Fruit fly (Drosophila melanogaster) whole organism, embryonic: ENCODE measurements around the gene Egfrap.
A peak's percentile ranks its signal among the peaks of the same experiment; 100 is the strongest.

Experiments
- ATbp ChIP-seq: fragments of 200-800 bp; sonication (Bioruptor generic); optimal IDR thresholded peaks from 2 replicates; lab custom pipeline; 2017; ENCODE audit warnings: missing biosample characterization, mild to moderate bottlenecking, missing genetic modification characterization, missing genetic modification reagents
- Adf1 ChIP-seq: fragments of 200-800 bp; sonication (Bioruptor generic); IDR thresholded peaks from 2 replicates; pipeline ENCODE4 v1.3.6; 2022; ENCODE audit warnings: missing biosample characterization, missing genetic modification characterization
- Asciz ChIP-seq: fragments of 200-800 bp; sonication (Bioruptor generic); optimal IDR thresholded peaks from 2 replicates; lab custom pipeline; 2017; ENCODE audit warnings: missing biosample characterization, mild to moderate bottlenecking, missing genetic modification characterization, missing genetic modification reagents
- CG10267 ChIP-seq: fragments of 200-800 bp; sonication (Bioruptor generic); optimal IDR thresholded peaks from 2 replicates; lab custom pipeline; 2018; ENCODE audit warnings: missing biosample characterization, mild to moderate bottlenecking, missing genetic modification characterization, moderate library complexity
- CG10654 ChIP-seq: fragments of 200-800 bp; sonication (Bioruptor generic); optimal IDR thresholded peaks from 2 replicates; lab custom pipeline; 2016; ENCODE audit warnings: missing biosample characterization, missing genetic modification characterization
- CG10979 ChIP-seq: fragments of 200-800 bp; sonication (Bioruptor generic); optimal IDR thresholded peaks from 2 replicates; lab custom pipeline; 2018; ENCODE audit warnings: missing biosample characterization, mild to moderate bottlenecking, missing genetic modification characterization, moderate library complexity
- CG11695 ChIP-seq: fragments of 200-800 bp; sonication (Bioruptor generic); IDR thresholded peaks from 3 replicates; pipeline ENCODE4 v1.3.6; 2022; ENCODE audit warnings: missing biosample characterization, missing genetic modification characterization
- CG14965 ChIP-seq: fragments of 200-800 bp; sonication (Bioruptor generic); optimal IDR thresholded peaks from 2 replicates; lab custom pipeline; 2016; ENCODE audit warnings: missing biosample characterization, missing genetic modification characterization, borderline replicate concordance
- CG15479 ChIP-seq: fragments of 200-800 bp; sonication (Bioruptor generic); optimal IDR thresholded peaks from 3 replicates; lab custom pipeline; 2019; ENCODE audit warnings: missing biosample characterization, mild to moderate bottlenecking, missing genetic modification characterization, moderate library complexity
- CG17568 ChIP-seq: fragments of 200-800 bp; sonication (Bioruptor generic); optimal IDR thresholded peaks from 2 replicates; lab custom pipeline; 2018; ENCODE audit warnings: missing biosample characterization, mild to moderate bottlenecking, missing genetic modification characterization, moderate library complexity
- CG2199 ChIP-seq: fragments of 200-800 bp; sonication (Bioruptor generic); IDR thresholded peaks from 3 replicates; pipeline ENCODE4 v1.3.6; 2022; ENCODE audit warnings: missing biosample characterization, missing genetic modification characterization
- CG3407 ChIP-seq: fragments of 200-800 bp; sonication (Bioruptor generic); optimal IDR thresholded peaks from 2 replicates; lab custom pipeline; 2018; ENCODE audit warnings: missing biosample characterization, mild to moderate bottlenecking, missing genetic modification characterization
- CG3726 ChIP-seq: fragments of 200-800 bp; sonication (Bioruptor generic); IDR thresholded peaks from 3 replicates; pipeline ENCODE4, ENCODE4 v1.3.6; 2022; ENCODE audit warnings: missing biosample characterization, missing genetic modification characterization
- CG6254 ChIP-seq: fragments of 200-800 bp; sonication (Bioruptor generic); optimal IDR thresholded peaks from 3 replicates; lab custom pipeline; 2017; ENCODE audit warnings: mild to moderate bottlenecking, missing biosample characterization, missing genetic modification reagents, missing genetic modification characterization
- CG7271 ChIP-seq: fragments of 200-800 bp; sonication (Bioruptor generic); optimal IDR thresholded peaks from 2 replicates; lab custom pipeline; 2018; ENCODE audit warnings: missing biosample characterization, mild to moderate bottlenecking, missing genetic modification characterization, moderate library complexity
- CG7786 ChIP-seq: fragments of 200-800 bp; sonication (Bioruptor generic); optimal IDR thresholded peaks from 2 replicates; lab custom pipeline; 2016; ENCODE audit warnings: missing biosample characterization, missing genetic modification characterization
- CrebB ChIP-seq: fragments of 200-800 bp; sonication (Bioruptor generic); optimal IDR thresholded peaks from 3 replicates; lab custom pipeline; 2018; ENCODE audit warnings: missing biosample characterization, mild to moderate bottlenecking, missing genetic modification characterization
- Deaf1 ChIP-seq: fragments of 200-800 bp; optimal IDR thresholded peaks from 3 replicates; lab custom pipeline; 2019; ENCODE audit warnings: missing biosample characterization, mild to moderate bottlenecking, missing genetic modification characterization, moderate library complexity
- Fer3 ChIP-seq: fragments of 200-800 bp; sonication (Bioruptor generic); optimal IDR thresholded peaks from 2 replicates; lab custom pipeline; 2018; ENCODE audit warnings: missing biosample characterization, mild to moderate bottlenecking, missing genetic modification characterization, moderate library complexity
- Hmx ChIP-seq: fragments of 200-800 bp; sonication (Bioruptor generic); optimal IDR thresholded peaks from 2 replicates; lab custom pipeline; 2016; ENCODE audit warnings: missing biosample characterization, missing genetic modification characterization
- Jarid2 ChIP-seq: fragments of 200-800 bp; sonication (Bioruptor generic); optimal IDR thresholded peaks from 3 replicates; lab custom pipeline; 2017; ENCODE audit warnings: mild to moderate bottlenecking, missing biosample characterization, missing genetic modification reagents, missing genetic modification characterization
- Lim3 ChIP-seq: fragments of 200-800 bp; sonication (Bioruptor generic); IDR thresholded peaks from 2 replicates; pipeline ENCODE4 v1.3.6; 2022; ENCODE audit warnings: missing biosample characterization, missing genetic modification characterization
- Lpt ChIP-seq: fragments of >200 bp; optimal IDR thresholded peaks from 2 replicates; lab custom pipeline; 2018; ENCODE audit warnings: missing biosample characterization, missing genetic modification characterization
- Meics ChIP-seq: fragments of 200-800 bp; sonication (Bioruptor generic); optimal IDR thresholded peaks from 2 replicates; lab custom pipeline; 2017; ENCODE audit warnings: missing biosample characterization, mild to moderate bottlenecking, missing genetic modification characterization
- Oli ChIP-seq: fragments of 200-800 bp; sonication (Bioruptor generic); optimal IDR thresholded peaks from 2 replicates; lab custom pipeline; 2018; ENCODE audit warnings: missing biosample characterization, mild to moderate bottlenecking, missing genetic modification characterization, moderate library complexity
- Optix ChIP-seq: fragments of 200-800 bp; sonication (Bioruptor generic); IDR thresholded peaks from 3 replicates; pipeline ENCODE4 v1.3.6; 2022; ENCODE audit warnings: missing biosample characterization, missing genetic modification characterization
- Rx ChIP-seq: fragments of 200-800 bp; sonication (Bioruptor generic); IDR thresholded peaks from 2 replicates; pipeline ENCODE4 v1.3.6; 2022; ENCODE audit warnings: missing biosample characterization, missing genetic modification characterization
- Sox100B ChIP-seq: fragments of 200-800 bp; sonication (Bioruptor generic); optimal IDR thresholded peaks from 3 replicates; lab custom pipeline; 2018; ENCODE audit warnings: missing biosample characterization, mild to moderate bottlenecking, missing genetic modification characterization
- bbx ChIP-seq: fragments of 200-800 bp; sonication (Bioruptor generic); IDR thresholded peaks from 2 replicates; pipeline ENCODE4 v1.3.6; 2022; ENCODE audit warnings: missing biosample characterization, missing genetic modification characterization; ENCODE audit not compliant: partially characterized antibody
- chn ChIP-seq: fragments of 200-800 bp; sonication (Bioruptor generic); optimal IDR thresholded peaks from 2 replicates; lab custom pipeline; 2016; ENCODE audit warnings: missing biosample characterization, missing genetic modification characterization
- fd102C ChIP-seq: fragments of 200-800 bp; sonication (Bioruptor generic); optimal IDR thresholded peaks from 2 replicates; lab custom pipeline; 2018; ENCODE audit warnings: missing biosample characterization, mild to moderate bottlenecking, missing genetic modification characterization, moderate library complexity
- fd96Cb ChIP-seq: fragments of 200-800 bp; sonication (Bioruptor generic); optimal IDR thresholded peaks from 2 replicates; lab custom pipeline; 2018; ENCODE audit warnings: missing biosample characterization, mild to moderate bottlenecking, missing genetic modification characterization, moderate library complexity
- gcm ChIP-seq: fragments of 200-800 bp; sonication (Bioruptor generic); optimal IDR thresholded peaks from 2 replicates; lab custom pipeline; 2019; ENCODE audit warnings: missing biosample characterization, mild to moderate bottlenecking, missing genetic modification characterization, moderate library complexity
- gfzf ChIP-seq: fragments of 200-800 bp; sonication (Bioruptor generic); optimal IDR thresholded peaks from 2 replicates; lab custom pipeline; 2016; ENCODE audit warnings: missing biosample characterization, mild to moderate bottlenecking, missing genetic modification characterization, moderate library complexity
- lov ChIP-seq, 2 experiments: fragments of 200-800 bp in 1 of 2; fragments of >200 bp in 1 of 2; sonication (Bioruptor generic) in 1 of 2; IDR thresholded peaks in 1 of 2; optimal IDR thresholded peaks in 1 of 2; 2 replicates in 1 of 2; 3 replicates in 1 of 2; pipeline versions ENCODE4 v1.3.6 to Lab custom; 2017 to 2022; ENCODE audit warnings: missing biosample characterization in 1 of 2, missing genetic modification characterization in 1 of 2
- nau ChIP-seq: fragments of 200-800 bp; sonication (Bioruptor generic); optimal IDR thresholded peaks from 3 replicates; lab custom pipeline; 2017; ENCODE audit warnings: missing biosample characterization, mild to moderate bottlenecking, missing genetic modification characterization, missing genetic modification reagents
- p53 ChIP-seq: fragments of 200-800 bp; sonication (Bioruptor generic); optimal IDR thresholded peaks from 2 replicates; lab custom pipeline; 2016; ENCODE audit warnings: missing biosample characterization, missing genetic modification characterization
- pho ChIP-seq: fragments of 200-800 bp; sonication (Bioruptor generic); optimal IDR thresholded peaks from 2 replicates; lab custom pipeline; 2016; ENCODE audit warnings: missing biosample characterization, missing genetic modification characterization
- prd ChIP-seq, 3 experiments: fragments of >200 bp in 2 of 3; fragments of 200-800 bp in 1 of 3; sonication (Bioruptor generic) in 1 of 3; optimal IDR thresholded peaks in 2 of 3; IDR thresholded peaks in 1 of 3; 2 replicates in 2 of 3; 3 replicates in 1 of 3; pipeline versions ENCODE4 v1.3.6 to Lab custom; 2017 to 2022; ENCODE audit warnings: missing biosample characterization in 1 of 3, missing genetic modification characterization in 1 of 3
- repo ChIP-seq: fragments of 200-800 bp; sonication (Bioruptor generic); optimal IDR thresholded peaks from 2 replicates; lab custom pipeline; 2016; ENCODE audit warnings: missing biosample characterization, missing genetic modification characterization
- salm ChIP-seq: fragments of 200-800 bp; sonication (Bioruptor generic); optimal IDR thresholded peaks from 2 replicates; lab custom pipeline; 2018; ENCODE audit warnings: missing biosample characterization, mild to moderate bottlenecking, missing genetic modification characterization
- sqz ChIP-seq: fragments of 200-800 bp; sonication (Bioruptor generic); optimal IDR thresholded peaks from 3 replicates; lab custom pipeline; 2018; ENCODE audit warnings: missing biosample characterization, mild to moderate bottlenecking, missing genetic modification characterization
- sug ChIP-seq: fragments of 200-800 bp; optimal IDR thresholded peaks from 2 replicates; lab custom pipeline; 2019; ENCODE audit warnings: missing biosample characterization, mild to moderate bottlenecking, missing genetic modification characterization, moderate library complexity
- yki ChIP-seq: fragments of >200 bp; optimal IDR thresholded peaks from 3 replicates; lab custom pipeline; 2018

The Egfrap gene

dm6 chr3L:5987637-5988036 lies 37.2 kb upstream of the Egfrap start (continued):
- TF ChIP-seq sqz (GFP tag; lab: Kevin White, UChicago) (peak; percentile 32), salm (tag; lab: Kevin White, UChicago) (no peak), Deaf1 (tag; lab: Kevin White, UChicago) (no peak), Adf1 (GFP tag; lab: Robert Waterston, UW) (no peak), repo (GFP tag; lab: Kevin White, UChicago) (no peak), CG7786 (GFP tag; lab: Kevin White, UChicago) (peak; percentile 14), lov (optimal IDR thresholded peaks at IDR 0.05; lab: Kevin White, UChicago) (no peak), lov (GFP tag; IDR thresholded peaks at IDR 0.05; lab: Robert Waterston, UW) (peak; percentile 78), nau (no peak), Meics (no peak), CG7271 (tag; lab: Kevin White, UChicago) (no peak), CG10654 (GFP tag; lab: Kevin White, UChicago) (no peak), CG14965 (GFP tag; lab: Kevin White, UChicago) (no peak), CG6254 (peak; percentile 64), prd (optimal IDR thresholded peaks at IDR 0.05; lab: Kevin White, UChicago) (no peak), prd (GFP tag; IDR thresholded peaks at IDR 0.05; lab: Robert Waterston, UW) (peak; percentile 75; the same call in 2 of the 3 replicates), CG15479 (GFP tag; lab: Kevin White, UChicago) (no peak), Lpt (no peak), bbx (GFP tag; lab: Robert Waterston, UW) (no peak), sug (no peak), yki (lab: Kevin White, UChicago) (no peak), Rx (GFP tag; lab: Robert Waterston, UW) (no peak), pho (GFP tag; lab: Kevin White, UChicago) (no peak), Fer3 (tag; lab: Kevin White, UChicago) (no peak), Sox100B (GFP tag; lab: Kevin White, UChicago) (peak; percentile 40), CG10979 (tag; lab: Kevin White, UChicago) (peak; percentile 82), fd102C (GFP tag; lab: Kevin White, UChicago) (peak; percentile 11), chn (GFP tag; lab: Kevin White, UChicago) (peak; percentile 51), Optix (peak; percentile 68; the same call in 2 of the 3 replicates), Asciz (peak; percentile 15), CG2199 (GFP tag; lab: Robert Waterston, UW) (no peak), CG3407 (GFP tag; lab: Kevin White, UChicago) (peak; percentile 28), CG11695 (GFP tag; lab: Robert Waterston, UW) (no peak), Oli (tag; lab: Kevin White, UChicago) (peak; percentile 49), Jarid2 (no peak), CG3726 (GFP tag; lab: Robert Waterston, UW) (no peak; the same call in 2 of the 3 replicates), Lim3 (GFP tag; lab: Robert Waterston, UW) (no peak), ATbp (GFP tag; lab: Kevin White, UChicago) (peak; percentile 30), Hmx (no peak), gfzf (GFP tag; lab: Kevin White, UChicago) (no peak), CG10267 (tag; lab: Kevin White, UChicago) (peak; percentile 73), p53 (no peak), CrebB (no peak), gcm (GFP tag; lab: Kevin White, UChicago) (peak; percentile 39), fd96Cb (tag; lab: Kevin White, UChicago) (peak; percentile 57), CG17568 (GFP tag; lab: Kevin White, UChicago) (peak; percentile 18)
- TF ChIP-seq, all 482 proteins: peak for 177
